Fruit fly (Drosophila melanogaster) whole organism, wandering third instar larva: ENCODE results near the gene CG33169.

Experiments used
- Dif ChIP-seq: fragments of 200-275, 200-300 bp; sonication (Bioruptor generic); optimal IDR thresholded peaks from 2 replicates; lab custom pipeline; 2018; ENCODE audit warnings: missing biosample characterization, missing genetic modification characterization; ENCODE audit not compliant: partially characterized antibody
- OdsH ChIP-seq: fragments of 200-800 bp; sonication (Bioruptor generic); optimal IDR thresholded peaks from 2 replicates; lab custom pipeline; 2016; ENCODE audit warnings: missing biosample characterization, mild to moderate bottlenecking, missing genetic modification characterization
- h ChIP-seq: fragments of 200-800 bp; sonication (Bioruptor generic); optimal IDR thresholded peaks from 3 replicates; lab custom pipeline; 2016; ENCODE audit warnings: missing biosample characterization, mild to moderate bottlenecking, missing genetic modification characterization
- jim ChIP-seq: fragments of 175-275, 200-325 bp; sonication (Bioruptor generic); optimal IDR thresholded peaks from 2 replicates; lab custom pipeline; 2016; ENCODE audit warnings: missing biosample characterization, mild to moderate bottlenecking, missing genetic modification characterization
- psq ChIP-seq: fragments of 200-800 bp; sonication (Bioruptor generic); optimal IDR thresholded peaks from 3 replicates; lab custom pipeline; 2017; ENCODE audit warnings: missing biosample characterization, mild to moderate bottlenecking, missing genetic modification characterization, moderate library complexity
- sv ChIP-seq: fragments of 200-800 bp; sonication (Bioruptor generic); optimal IDR thresholded peaks from 3 replicates; lab custom pipeline; 2016; ENCODE audit warnings: missing biosample characterization, missing genetic modification characterization

DNA sequence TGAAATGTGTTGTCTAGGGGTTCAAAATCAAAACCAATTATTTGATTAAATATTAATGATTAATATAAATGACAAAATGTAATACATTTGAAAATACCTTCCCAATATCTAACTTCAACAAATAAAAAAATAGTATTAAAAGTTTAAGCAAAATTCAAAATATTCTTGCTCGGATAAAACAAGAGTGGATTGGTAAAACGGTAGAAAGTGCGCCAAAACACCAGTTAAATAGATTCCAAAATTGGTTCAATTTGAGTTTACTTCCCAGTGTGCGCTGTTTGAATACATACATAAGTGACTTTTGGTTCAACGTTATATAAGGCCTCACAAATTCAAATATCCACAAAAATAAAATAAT lies 1.4 kb downstream of the CG33169 start:
- no peak for TF ChIP-seq Dif
- peak; percentile 39 for TF ChIP-seq sv (GFP tag; lab: Kevin White, UChicago)
- peak; percentile 57 for TF ChIP-seq psq (GFP tag; lab: Kevin White, UChicago)
- peak; percentile 69 for TF ChIP-seq h
- TF ChIP-seq jim (GFP tag; lab: Kevin White, UChicago): no peak
- peak; percentile 70 for TF ChIP-seq OdsH (GFP tag; lab: Kevin White, UChicago)
